Worm (Caenorhabditis elegans): ENCODE measurements around the gene sdz-1.
A peak's percentile ranks its signal among the peaks of the same experiment; 100 is the strongest.

ce11 chrIII:8655412-8655811, 44.7 kb downstream of the sdz-1 start:
- TF ChIP-seq zag-1 (tag; optimal IDR thresholded peaks at IDR 0.05) (no peak), ces-1 (GFP tag; optimal IDR thresholded peaks at IDR 0.05) (no peak), aly-2 (tag; optimal IDR thresholded peaks at IDR 0.05) (no peak), blmp-1 (tag; optimal IDR thresholded peaks at IDR 0.05) (no peak), lin-13 (GFP tag; optimal IDR thresholded peaks at IDR 0.05) (no peak), C16A3.4 (tag; optimal IDR thresholded peaks at IDR 0.05) (no peak), unc-86 (tag; optimal IDR thresholded peaks at IDR 0.05) (no peak), ets-5 (GFP tag; IDR thresholded peaks at IDR 0.05) (no peak), fkh-10 (GFP tag; optimal IDR thresholded peaks at IDR 0.05) (no peak), nhr-28 (tag; optimal IDR thresholded peaks at IDR 0.05) (no peak), nhr-77 (tag; optimal IDR thresholded peaks at IDR 0.05) (no peak), ama-1 (optimal IDR thresholded peaks at IDR 0.05) (no peak), mdl-1 (tag; optimal IDR thresholded peaks at IDR 0.05) (peak in 1 of 2 experiments; percentile 2)
